Worm (Caenorhabditis elegans) whole organism, early embryonic: ENCODE data around the gene pmk-2.

Source experiments
- ama-1 ChIP-seq: fragments of 150-350 bp; optimal IDR thresholded peaks from 2 replicates; lab custom pipeline; 2014
- ceh-36 ChIP-seq: sonication (generic microtip); optimal IDR thresholded peaks from 2 replicates; lab custom pipeline; 2016; ENCODE audit warnings: missing genetic modification characterization, inconsistent platforms, missing compliant biosample characterization
- ets-7 ChIP-seq: sonication (generic microtip); optimal IDR thresholded peaks from 2 replicates; lab custom pipeline; 2016; ENCODE audit warnings: missing genotype, missing genetic modification characterization, missing compliant biosample characterization
- flt-1 ChIP-seq: fragments of 200-800 bp; sonication (Bioruptor generic); IDR thresholded peaks from 2 replicates; pipeline ENCODE4 v1.3.6; 2022; ENCODE audit warnings: missing genetic modification characterization, missing compliant biosample characterization
- hmbx-1 ChIP-seq: sonication (generic microtip); optimal IDR thresholded peaks from 2 replicates; lab custom pipeline; 2016; ENCODE audit warnings: mild to moderate bottlenecking, missing genetic modification characterization, missing compliant biosample characterization
- hmg-4 ChIP-seq: fragments of 200-800 bp; sonication (Bioruptor generic); optimal IDR thresholded peaks from 2 replicates; lab custom pipeline; 2018; ENCODE audit warnings: mild to moderate bottlenecking, missing genetic modification characterization, missing compliant biosample characterization
- hnd-1 ChIP-seq: sonication (generic microtip); optimal IDR thresholded peaks from 2 replicates; lab custom pipeline; 2016; ENCODE audit warnings: missing genetic modification characterization, missing compliant biosample characterization
- scrt-1 ChIP-seq: fragments of 200-800 bp; sonication (Bioruptor generic); IDR thresholded peaks from 2 replicates; pipeline ENCODE4 v1.3.6; 2022; ENCODE audit warnings: missing genetic modification characterization, missing compliant biosample characterization
- tbx-11 ChIP-seq: fragments of 200-800 bp; sonication (Bioruptor generic); IDR thresholded peaks from 2 replicates; pipeline ENCODE4 v1.3.6; 2022; ENCODE audit warnings: missing genetic modification characterization, missing compliant biosample characterization
- tbx-37 ChIP-seq: fragments of 200-800 bp; sonication (Bioruptor generic); conservative IDR thresholded peaks from 2 replicates; pipeline ENCODE4 v1.3.6; 2022; ENCODE audit warnings: missing genetic modification reagents, missing genetic modification characterization, missing compliant biosample characterization

- TF ChIP-seq ama-1 (lab: Kevin White, UChicago) = no peak
- no peak for TF ChIP-seq ceh-36
- TF ChIP-seq hnd-1 (tag; lab: Kevin White, UChicago) = no peak
- TF ChIP-seq flt-1 (GFP tag; lab: Robert Waterston, UW) = no peak
- TF ChIP-seq hmg-4 (GFP tag; lab: Kevin White, UChicago) = no peak
- TF ChIP-seq hmbx-1 (tag; lab: Kevin White, UChicago) = no peak
- TF ChIP-seq tbx-11 (GFP tag; lab: Robert Waterston, UW) = no peak
- no peak for TF ChIP-seq scrt-1
- TF ChIP-seq tbx-37 (GFP tag; lab: Robert Waterston, UW) = no peak
- TF ChIP-seq ets-7 (tag; lab: Kevin White, UChicago) = no peak
Observed at ce11 chrIV:8175686-8176532, 32.6 kb downstream of the pmk-2 start, which contains the start of gene pct-1.
